Fruit fly (Drosophila melanogaster): Measurements from ENCODE around the gene CG7789.

DNA sequence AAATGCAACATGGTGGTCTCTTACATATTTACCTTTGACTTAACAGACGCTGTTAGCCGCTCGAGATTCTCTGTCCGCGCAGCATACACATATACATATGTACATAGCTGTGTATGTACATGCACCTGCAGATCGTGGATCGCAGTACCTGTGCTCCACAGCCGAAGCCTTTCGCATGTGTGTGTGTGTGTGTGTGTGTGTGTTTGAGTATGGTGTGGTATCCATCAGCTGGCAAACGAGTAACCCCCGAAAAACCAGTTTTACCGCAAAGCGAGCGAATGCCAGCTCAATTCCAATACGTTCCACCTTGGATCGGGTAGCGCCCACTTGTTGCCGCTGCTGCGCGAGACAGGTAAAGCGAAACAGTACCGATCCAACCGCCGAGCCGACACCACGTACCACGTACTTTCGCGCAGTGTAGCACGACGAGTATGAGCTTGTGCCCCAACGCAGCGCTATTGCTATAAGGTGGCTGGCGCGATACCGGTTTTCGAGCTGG, 38.3 kb downstream of the CG7789 start, which contains the start of gene Cad99C:
- TF ChIP-seq psq (optimal IDR thresholded peaks at IDR 0.05) (no peak), usp (GFP tag; optimal IDR thresholded peaks at IDR 0.05) (no peak), pan (optimal IDR thresholded peaks at IDR 0.05) (no peak), EcR (GFP tag; optimal IDR thresholded peaks at IDR 0.05) (no peak), CG8478 (optimal IDR thresholded peaks at IDR 0.05) (no peak)
